Fruit fly (Drosophila melanogaster) whole organism, larva: ENCODE results near the gene Ugt36A1.

ENCODE experiments used
- noc ChIP-seq: fragments of 200-800 bp; sonication (Bioruptor generic); optimal IDR thresholded peaks from 3 replicates; lab custom pipeline; 2019; ENCODE audit warnings: missing biosample characterization, mild to moderate bottlenecking, missing genetic modification characterization, moderate library complexity

Ugt36A1 gene

DNA sequence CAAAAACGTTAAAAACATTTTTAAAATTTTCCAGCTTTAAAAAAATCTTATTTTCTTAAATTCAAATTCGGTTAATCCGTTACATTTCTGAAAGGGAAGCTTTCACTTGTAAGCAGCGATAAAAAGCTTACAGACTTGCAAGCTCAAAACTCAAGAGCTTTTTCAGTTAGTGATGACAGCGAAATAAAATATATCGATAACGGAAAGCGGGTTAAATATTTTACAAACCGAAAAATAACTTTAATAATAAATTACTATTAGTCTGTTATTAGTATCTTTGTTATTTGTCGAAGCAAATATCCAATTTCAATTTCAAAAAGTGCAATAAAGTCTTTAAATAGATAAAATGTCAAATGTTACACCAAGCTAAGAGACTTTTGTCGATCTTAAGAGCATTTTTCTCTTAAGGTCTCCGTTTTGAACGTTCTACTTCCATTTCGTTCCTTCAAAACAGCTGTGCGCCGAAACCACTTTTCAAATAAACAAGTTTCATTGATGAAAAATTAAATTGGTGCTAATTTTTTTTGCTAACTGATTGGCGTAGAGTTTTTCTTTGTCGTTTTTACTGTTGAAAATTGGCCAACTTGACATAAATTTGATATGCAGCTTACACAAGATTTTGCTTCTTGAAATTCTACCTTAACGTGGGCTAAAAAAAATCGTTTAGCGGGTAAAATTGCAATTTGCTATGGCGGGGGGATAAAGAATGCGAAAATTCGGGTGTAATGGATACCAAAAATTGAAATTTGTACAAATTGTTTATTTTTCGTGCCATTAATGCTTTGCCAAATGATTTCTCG is 29.5 kb downstream of the Ugt36A1 start:
- TF ChIP-seq noc (tag; lab: Kevin White, UChicago), result no peak

DNA sequence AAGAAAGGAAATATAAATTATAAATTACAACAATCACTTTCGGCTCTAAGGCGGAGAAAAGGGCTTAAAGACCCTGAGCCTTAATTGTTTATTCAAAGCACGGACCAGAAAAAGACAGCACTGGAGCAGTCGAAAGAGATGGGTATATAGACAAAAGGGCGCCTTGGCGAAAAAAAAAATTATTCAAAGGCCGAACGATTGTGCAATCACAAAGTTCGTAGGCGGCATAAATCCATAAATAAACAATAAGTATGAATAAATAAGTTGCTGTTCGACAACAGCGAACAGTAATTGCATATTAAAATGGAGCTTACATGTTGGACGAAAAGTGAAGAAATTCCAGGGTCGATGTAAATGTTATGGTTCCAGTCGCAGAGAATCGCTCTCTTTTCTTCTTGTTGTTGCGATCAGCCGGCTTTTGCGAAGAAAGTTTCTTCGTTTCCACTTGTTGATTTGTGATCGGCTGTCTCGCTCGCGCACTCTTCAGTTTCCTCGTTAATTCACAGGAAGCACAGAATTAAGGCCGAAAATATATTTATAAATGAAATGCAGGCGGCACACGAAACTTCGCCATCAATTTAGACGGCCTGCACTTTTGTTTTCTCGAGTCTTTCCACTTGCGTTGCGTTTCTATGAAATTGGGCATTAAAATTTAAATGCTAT is 36.2 kb downstream of the Ugt36A1 start:
- no peak for TF ChIP-seq noc (tag; lab: Kevin White, UChicago)

DNA sequence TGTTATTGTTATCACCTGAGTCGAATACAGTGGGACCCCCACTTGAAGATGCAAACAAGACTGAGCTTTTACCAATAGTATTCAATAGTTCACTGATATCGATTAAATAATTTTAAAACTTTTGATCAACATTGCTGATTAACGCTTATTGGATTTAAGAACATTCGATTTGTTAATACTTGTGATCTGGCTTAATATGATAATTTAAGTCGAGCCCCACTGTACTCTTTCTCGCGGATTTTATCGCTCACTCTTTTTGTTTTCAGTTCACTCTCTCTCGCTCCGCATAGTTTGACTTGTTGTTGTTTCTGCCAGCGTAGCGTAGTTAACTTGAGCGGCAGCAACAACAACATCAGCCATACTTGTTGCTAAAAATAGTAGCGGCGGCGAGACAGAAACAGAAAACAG is 36.8 kb downstream of the Ugt36A1 start:
- TF ChIP-seq noc (tag; lab: Kevin White, UChicago), result peak; percentile 100

DNA sequence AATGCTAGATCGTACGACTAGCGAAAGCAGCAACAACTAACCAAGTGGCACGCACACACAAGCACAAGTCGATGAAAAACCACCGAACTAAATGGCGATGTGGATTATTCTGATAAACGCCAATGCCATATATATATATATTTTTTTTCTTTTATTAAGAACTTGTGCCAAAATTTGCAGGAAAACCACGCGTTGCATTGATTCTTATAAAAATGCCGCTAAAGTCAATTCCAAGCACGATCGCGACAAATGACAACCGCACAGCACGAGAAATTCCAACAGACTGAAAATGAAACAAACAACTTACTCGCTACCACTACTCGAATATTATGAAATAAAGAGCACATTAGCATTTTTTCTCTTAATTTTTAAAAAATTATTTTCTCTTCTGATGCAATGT is 37.8 kb downstream of the Ugt36A1 start, which contains the start of gene for:
for (minus strand) TSS at position 287 of the 400 bp plus-strand sequence.
- TF ChIP-seq noc (tag; lab: Kevin White, UChicago), result no peak

DNA sequence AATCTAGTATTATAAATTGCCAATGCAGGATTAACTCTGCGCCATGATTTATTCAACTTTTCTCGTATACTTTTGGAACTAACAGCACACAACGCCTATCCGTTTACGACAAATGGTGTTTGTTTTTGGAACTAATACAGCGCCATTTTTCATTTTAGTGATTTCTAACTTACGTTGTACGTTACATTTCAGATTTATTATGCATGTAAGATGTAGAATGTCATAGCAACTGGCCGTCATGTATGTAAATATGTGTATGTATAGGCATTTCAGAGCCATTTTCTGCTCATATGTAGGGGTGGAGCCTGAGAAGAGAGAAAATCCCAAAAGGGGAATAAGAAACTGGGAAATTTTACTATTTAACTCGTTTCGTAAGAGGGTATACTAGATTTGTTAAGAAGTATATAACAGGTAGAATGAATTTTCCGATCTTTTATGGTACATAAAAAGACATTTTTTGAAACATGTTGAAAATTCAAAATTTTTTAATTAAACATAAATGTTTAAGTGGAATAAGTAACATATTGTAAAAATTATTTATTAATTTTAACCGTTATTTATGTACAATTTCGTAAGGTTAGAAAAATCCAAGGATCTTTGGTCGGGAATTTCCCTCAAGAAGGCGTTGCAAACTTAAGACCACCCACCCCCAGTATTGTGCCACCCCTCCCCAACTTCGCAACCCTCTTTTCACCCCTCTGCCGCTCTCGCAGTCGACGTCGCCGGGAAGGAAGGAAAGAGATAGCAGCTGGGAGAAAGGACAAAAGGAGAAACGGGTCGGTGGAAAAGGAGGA is 38.6 kb downstream of the Ugt36A1 start:
- no peak for TF ChIP-seq noc (tag; lab: Kevin White, UChicago)

DNA sequence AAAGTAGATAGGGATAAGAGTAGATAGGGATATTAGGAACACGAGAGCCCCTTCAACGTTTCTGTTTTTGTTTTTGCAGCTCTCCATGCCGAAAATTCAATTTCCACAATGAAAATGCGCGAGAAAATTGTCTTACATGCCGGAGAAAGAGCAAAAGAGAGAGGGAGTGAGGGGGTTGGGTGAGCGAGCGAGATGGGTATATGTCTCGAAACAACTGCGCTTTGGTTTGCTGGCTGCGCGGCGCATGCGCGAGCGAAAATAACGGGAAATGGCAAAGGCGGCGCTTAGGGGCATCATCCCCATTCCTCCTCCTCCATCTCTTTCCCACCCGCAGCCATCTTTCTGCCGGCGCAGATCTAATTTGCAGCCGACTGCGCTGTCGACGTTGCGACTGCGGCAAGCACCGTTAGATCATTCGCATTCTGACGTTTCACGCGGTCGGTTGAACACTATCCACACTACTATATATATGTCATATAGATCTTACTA is 43.5 kb downstream of the Ugt36A1 start, which contains the start of gene Drgx:
Drgx (plus strand) TSS at position 439 of the 489 bp plus-strand sequence.
- TF ChIP-seq noc (tag; lab: Kevin White, UChicago), result no peak

DNA sequence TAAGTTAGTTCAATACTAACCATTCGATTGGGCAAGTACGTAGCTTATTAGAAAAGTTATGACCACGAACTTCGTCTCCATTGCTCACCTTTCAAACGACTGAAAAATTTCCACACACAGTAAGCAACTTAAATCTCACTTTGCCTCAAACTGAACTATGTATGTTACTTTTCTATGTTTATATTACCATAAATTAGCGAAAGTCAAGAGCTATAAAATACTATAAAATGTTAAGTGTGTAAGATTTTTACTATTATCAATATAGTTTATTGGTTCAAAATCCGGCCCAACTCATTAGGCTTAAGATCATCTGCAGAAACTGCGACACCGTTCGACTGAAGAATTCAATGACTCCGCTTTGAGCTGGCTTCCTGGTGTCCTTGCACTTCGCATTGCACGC is 49.6 kb downstream of the Ugt36A1 start, which contains the start of gene Sfp24Ba:
Sfp24Ba (minus strand) TSS at position 101 of the 400 bp plus-strand sequence.
- TF ChIP-seq noc (tag; lab: Kevin White, UChicago), result no peak

DNA sequence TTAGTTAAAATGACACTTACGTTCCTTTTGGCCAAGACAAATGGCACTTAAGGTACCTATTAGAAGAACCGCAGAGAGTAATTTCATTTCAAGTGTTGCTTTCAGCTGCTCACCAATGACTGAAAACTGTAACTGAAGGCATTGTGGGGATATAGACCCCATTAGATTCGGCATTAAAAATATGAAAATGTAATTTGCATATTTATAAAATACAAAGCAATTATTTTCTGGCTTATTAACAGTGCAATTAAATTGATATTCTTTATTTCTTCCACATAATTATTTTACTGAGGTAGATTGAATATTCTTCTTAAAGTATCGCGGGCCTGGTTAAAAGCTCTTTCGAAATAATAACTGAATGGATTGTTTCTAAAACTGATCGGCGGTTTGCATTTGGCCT is 50.1 kb downstream of the Ugt36A1 start, which contains the start of gene Sfp24Bd:
Sfp24Bd (minus strand) TSS at position 101 of the 400 bp plus-strand sequence.
- no peak for TF ChIP-seq noc (tag; lab: Kevin White, UChicago)

DNA sequence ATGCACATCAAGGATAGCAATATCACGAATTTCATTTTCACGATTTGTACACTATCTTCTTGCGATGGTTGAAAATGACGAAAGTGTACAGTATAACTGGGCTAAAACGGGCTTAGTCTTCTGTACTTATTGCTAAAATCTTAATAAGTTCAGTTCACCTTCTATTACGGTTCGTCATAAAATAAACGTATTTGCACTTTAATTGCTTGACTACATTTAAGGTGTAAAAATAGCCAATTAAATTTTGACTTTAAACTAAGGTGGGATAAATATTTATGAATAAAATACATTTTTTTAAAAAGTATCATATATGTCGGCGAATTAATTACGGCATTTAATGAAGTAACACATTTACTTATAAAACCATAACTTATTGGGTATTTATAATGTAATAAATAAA is 50.8 kb downstream of the Ugt36A1 start, which contains the start of gene Sfp24Bb:
Sfp24Bb (minus strand) TSS at position 101 of the 400 bp plus-strand sequence.
- TF ChIP-seq noc (tag; lab: Kevin White, UChicago), result no peak

DNA sequence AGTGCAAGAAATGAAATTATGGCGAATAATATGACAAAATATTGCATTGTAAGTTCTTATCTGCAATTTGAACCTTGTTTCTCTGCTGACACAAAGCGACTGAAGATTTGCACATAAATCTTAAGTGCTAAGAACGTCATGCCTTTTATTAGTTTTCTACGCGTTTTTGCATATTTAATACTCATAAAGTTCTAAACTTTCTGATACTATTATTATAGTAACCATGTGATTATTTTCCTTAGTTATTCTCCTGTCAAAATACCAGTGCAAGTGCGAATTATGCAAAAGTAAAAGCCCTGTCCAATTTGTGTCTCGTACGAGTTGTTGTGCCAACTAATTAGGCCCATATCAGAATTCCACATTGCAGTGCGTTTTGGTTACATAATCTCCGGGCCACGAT is 51.6 kb downstream of the Ugt36A1 start, which contains the start of gene Sfp24Bc:
Sfp24Bc (minus strand) TSS at position 101 of the 400 bp plus-strand sequence.
- TF ChIP-seq noc (tag; lab: Kevin White, UChicago), result no peak
